4 worm cellular contexts compared by ENCODE assay signal in the genomic region with DNA sequence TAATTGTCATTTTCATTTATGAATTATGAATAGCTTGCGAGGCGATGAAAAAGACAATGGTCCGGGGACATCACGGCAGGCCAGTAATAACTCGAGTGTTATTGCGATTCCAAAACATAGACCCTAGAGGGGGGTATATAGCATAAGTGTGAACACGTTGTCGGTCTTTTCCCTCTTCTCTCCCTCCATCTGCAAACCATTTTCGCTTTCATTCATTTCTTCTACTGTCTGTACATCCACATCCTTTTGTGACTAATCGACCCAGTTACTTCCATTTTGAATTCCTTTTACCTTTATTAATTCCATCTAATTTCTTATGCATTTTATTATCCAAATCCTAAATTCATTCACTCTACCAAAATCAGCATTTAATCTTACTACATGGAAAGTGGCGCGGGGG.
TF ChIP-seq lines count a peak whose summit lies in the region.

No protein-coding gene starts in this region.

TF ChIP-seq in whole organism, L1 larva, 84 proteins besides CTCF, POLR2A, EP300 and RAD21:
- TF ChIP-seq pag-3 (tag; optimal IDR thresholded peaks at IDR 0.05; lab: Kevin White, UChicago; ENCODE audit: borderline replicate concordance, insufficient read depth) = no peak
- TF ChIP-seq lin-35 (GFP tag; optimal IDR thresholded peaks at IDR 0.05; lab: Kevin White, UChicago) = no peak
- no peak for TF ChIP-seq hlh-4 (tag; optimal IDR thresholded peaks at IDR 0.05; lab: Kevin White, UChicago)
- TF ChIP-seq lin-14 (GFP tag; optimal IDR thresholded peaks at IDR 0.05; lab: Kevin White, UChicago) = peak; percentile 8
- TF ChIP-seq nhr-71 (tag; optimal IDR thresholded peaks at IDR 0.05; lab: Kevin White, UChicago) = no peak
- peak; percentile 85 for TF ChIP-seq blmp-1 (tag; optimal IDR thresholded peaks at IDR 0.05; lab: Kevin White, UChicago)
- TF ChIP-seq rnt-1 (tag; optimal IDR thresholded peaks at IDR 0.05; lab: Kevin White, UChicago) = no peak
- TF ChIP-seq swsn-7 (tag; optimal IDR thresholded peaks at IDR 0.05; lab: Kevin White, UChicago) = no peak

TF ChIP-seq in whole organism, L2 larva, 48 proteins besides CTCF, POLR2A, EP300 and RAD21:
- no peak for TF ChIP-seq R02D3.7 (tag; optimal IDR thresholded peaks at IDR 0.05; lab: Kevin White, UChicago)
- peak; percentile 73 for TF ChIP-seq blmp-1 (tag; optimal IDR thresholded peaks at IDR 0.05; lab: Kevin White, UChicago; ENCODE audit: insufficient read depth)
- TF ChIP-seq Y55F3AM.14 (GFP tag; optimal IDR thresholded peaks at IDR 0.05; lab: Kevin White, UChicago) = no peak

TF ChIP-seq in whole organism, midembryonic, 9 proteins besides CTCF, POLR2A, EP300 and RAD21:
- TF ChIP-seq cog-1 (tag; optimal IDR thresholded peaks at IDR 0.05; lab: Kevin White, UChicago) (peak; percentile 14), tab-1 (GFP tag; IDR thresholded peaks at IDR 0.05; lab: Robert Waterston, UW) (no peak)

TF ChIP-seq in whole organism, mixed stage, embryonic, 35 proteins besides CTCF, POLR2A, EP300 and RAD21:
- TF ChIP-seq nhr-12 (tag; optimal IDR thresholded peaks at IDR 0.05; lab: Kevin White, UChicago) = no peak
- peak; percentile 19 for TF ChIP-seq blmp-1 (tag; optimal IDR thresholded peaks at IDR 0.05; lab: Kevin White, UChicago)
TF ChIP-seq in whole organism, mixed stage, embryonic: peak in this region for 1.
